Worm (Caenorhabditis elegans): ENCODE results near the gene B0495.9.
A peak's percentile ranks its signal among the peaks of the same experiment; 100 is the strongest.

Gene B0495.9

ce11 chrII:7666338-7666737 is 42.2 kb downstream of the B0495.9 start:
- TF ChIP-seq unc-39 (tag; optimal IDR thresholded peaks at IDR 0.05) (no peak), ztf-11 (tag; optimal IDR thresholded peaks at IDR 0.05) (no peak), nhr-28 (tag; optimal IDR thresholded peaks at IDR 0.05) (no peak), blmp-1 (tag; optimal IDR thresholded peaks at IDR 0.05) (no peak), ham-2 (GFP tag; optimal IDR thresholded peaks at IDR 0.05) (no peak), nhr-12 (tag; optimal IDR thresholded peaks at IDR 0.05) (no peak), drap-1 (GFP tag; optimal IDR thresholded peaks at IDR 0.05) (no peak), nhr-237 (tag; optimal IDR thresholded peaks at IDR 0.05) (no peak), snpc-4 (tag; optimal IDR thresholded peaks at IDR 0.05) (no peak), mep-1 (tag; optimal IDR thresholded peaks at IDR 0.05) (no peak), sem-2 (GFP tag; optimal IDR thresholded peaks at IDR 0.05) (no peak), lin-32 (GFP tag; optimal IDR thresholded peaks at IDR 0.05) (no peak), ceh-39 (tag; optimal IDR thresholded peaks at IDR 0.05) (no peak), unc-120 (tag; optimal IDR thresholded peaks at IDR 0.05; ENCODE audit: poor library complexity, severe bottlenecking) (no peak)

- no peak for TF ChIP-seq ces-1 (GFP tag; optimal IDR thresholded peaks at IDR 0.05)
- TF ChIP-seq elt-3 (tag; optimal IDR thresholded peaks at IDR 0.05), result no peak
- no peak for TF ChIP-seq snpc-4 (tag; optimal IDR thresholded peaks at IDR 0.05)
- no peak for TF ChIP-seq cnd-1 (tag; optimal IDR thresholded peaks at IDR 0.05)
- TF ChIP-seq mep-1 (tag; optimal IDR thresholded peaks at IDR 0.05), result peak; percentile 43
- TF ChIP-seq nhr-237 (tag; optimal IDR thresholded peaks at IDR 0.05), result peak; percentile 6
- TF ChIP-seq hlh-1 (tag; optimal IDR thresholded peaks at IDR 0.05), result no peak
- TF ChIP-seq lsy-2 (tag; optimal IDR thresholded peaks at IDR 0.05), result no peak
- no peak for TF ChIP-seq flh-1 (GFP tag; optimal IDR thresholded peaks at IDR 0.05)
- no peak for TF ChIP-seq lin-13 (tag; optimal IDR thresholded peaks at IDR 0.05)
Measured at ce11 chrII:7663704-7664660, 44.5 kb downstream of the B0495.9 start, which contains the start of the genes F18A1.7 and rpa-1. Gene F18A1.7, minus strand, starts transcription at chrII:7663754. Gene rpa-1, plus strand, starts transcription at chrII:7664582.

DNA sequence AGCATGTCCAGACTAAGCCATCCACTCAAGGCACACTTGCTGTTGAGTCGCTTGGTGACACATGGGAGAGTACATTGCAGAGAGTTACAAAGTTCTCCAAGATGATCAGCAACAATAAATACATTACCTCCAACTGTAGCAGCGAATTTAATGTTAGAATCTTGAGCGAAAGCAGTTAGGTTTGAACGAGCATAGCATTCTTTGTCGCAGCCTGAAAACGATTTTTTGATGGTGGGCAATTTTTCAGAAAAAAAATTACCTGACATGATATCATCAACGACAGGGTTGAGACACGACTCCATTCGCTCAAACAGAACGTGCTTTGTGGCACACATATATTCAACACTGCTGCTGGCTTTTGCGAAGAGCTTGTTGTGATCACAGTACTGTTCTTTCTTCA is 45.5 kb downstream of the B0495.9 start:
- TF ChIP-seq unc-62 (GFP tag; optimal IDR thresholded peaks at IDR 0.05) (no peak), ces-1 (GFP tag; optimal IDR thresholded peaks at IDR 0.05) (no peak), nhr-28 (tag; optimal IDR thresholded peaks at IDR 0.05) (no peak), ham-2 (GFP tag; optimal IDR thresholded peaks at IDR 0.05) (no peak), M03D4.4 (tag; optimal IDR thresholded peaks at IDR 0.05) (no peak), elt-3 (tag; optimal IDR thresholded peaks at IDR 0.05) (no peak), drap-1 (GFP tag; optimal IDR thresholded peaks at IDR 0.05) (no peak), zip-8 (tag; optimal IDR thresholded peaks at IDR 0.05) (no peak), ceh-43 (GFP tag; optimal IDR thresholded peaks at IDR 0.05) (no peak), nhr-12 (tag; optimal IDR thresholded peaks at IDR 0.05) (no peak), nhr-237 (tag; optimal IDR thresholded peaks at IDR 0.05) (no peak), ztf-11 (tag; optimal IDR thresholded peaks at IDR 0.05) (no peak), nhr-76 (tag; optimal IDR thresholded peaks at IDR 0.05) (no peak), snpc-4 (tag; optimal IDR thresholded peaks at IDR 0.05) (no peak), mep-1 (tag; optimal IDR thresholded peaks at IDR 0.05) (no peak), ceh-83 (GFP tag; optimal IDR thresholded peaks at IDR 0.05) (no peak), bed-3 (GFP tag; optimal IDR thresholded peaks at IDR 0.05) (no peak), pha-4 (tag; optimal IDR thresholded peaks at IDR 0.05) (no peak)

DNA sequence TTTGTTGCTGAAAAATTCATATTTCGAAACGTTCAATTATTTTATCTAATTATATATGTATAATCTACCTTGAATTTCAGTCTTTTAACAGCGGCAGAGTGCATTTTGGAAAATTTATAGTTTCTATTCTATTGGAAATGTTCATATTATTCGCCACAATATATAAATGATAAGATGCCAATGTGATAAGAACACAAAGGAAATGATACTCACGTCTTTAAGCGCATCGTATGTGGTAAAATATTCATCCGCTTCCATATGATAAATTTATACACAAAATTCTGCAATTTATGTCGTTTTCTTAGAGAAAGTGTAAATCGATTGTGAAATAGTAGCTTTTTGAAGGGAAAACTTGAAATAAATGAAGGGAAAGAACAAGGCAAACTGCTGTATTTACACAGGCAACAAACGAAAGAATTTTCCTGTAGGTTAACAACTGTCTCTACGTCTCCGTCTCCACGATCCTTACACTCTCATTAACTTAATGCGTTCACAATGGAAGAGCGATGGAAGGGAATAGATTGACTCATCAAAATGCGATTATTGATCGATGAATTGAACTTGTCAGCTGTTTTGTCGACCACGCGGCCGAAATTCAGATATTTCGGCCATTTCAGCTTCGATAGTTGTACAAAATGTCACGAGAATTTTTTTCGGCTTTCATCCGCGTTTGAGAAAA is 46.4 kb downstream of the B0495.9 start, which contains the start of gene alfa-1:
TSS of gene alfa-1 (minus strand) at position 515 of the 679 bp plus-strand sequence.
- no peak for TF ChIP-seq sem-2 (GFP tag; optimal IDR thresholded peaks at IDR 0.05)
- TF ChIP-seq hlh-1 (tag; optimal IDR thresholded peaks at IDR 0.05), result peak; percentile 69
- TF ChIP-seq pha-4 (tag; optimal IDR thresholded peaks at IDR 0.05), result no peak
- no peak for TF ChIP-seq lin-32 (GFP tag; optimal IDR thresholded peaks at IDR 0.05)
- TF ChIP-seq unc-62 (GFP tag; optimal IDR thresholded peaks at IDR 0.05), result peak; percentile 3
- TF ChIP-seq zip-8 (tag; optimal IDR thresholded peaks at IDR 0.05), result no peak
- TF ChIP-seq nhr-28 (tag; optimal IDR thresholded peaks at IDR 0.05), result no peak
- TF ChIP-seq ceh-39 (tag; optimal IDR thresholded peaks at IDR 0.05), result no peak
- TF ChIP-seq tbx-8 (GFP tag; optimal IDR thresholded peaks at IDR 0.05), result no peak
- no peak for TF ChIP-seq nhr-237 (tag; optimal IDR thresholded peaks at IDR 0.05)
- no peak for TF ChIP-seq nhr-76 (tag; optimal IDR thresholded peaks at IDR 0.05)
- TF ChIP-seq sptf-1 (tag; optimal IDR thresholded peaks at IDR 0.05), result no peak
- peak; percentile 6 for TF ChIP-seq lsy-2 (tag; optimal IDR thresholded peaks at IDR 0.05)

All from whole organism, mixed stage, embryonic.